Worm (Caenorhabditis elegans) whole organism, early embryonic: ENCODE measurements around the gene oig-5.

ENCODE experiments used
- B0310.2 ChIP-seq: sonication (generic microtip); optimal IDR thresholded peaks from 2 replicates; lab custom pipeline; 2016; ENCODE audit warnings: mild to moderate bottlenecking, missing genetic modification characterization, missing compliant biosample characterization
- F13C5.2 ChIP-seq: sonication (generic microtip); optimal IDR thresholded peaks from 2 replicates; lab custom pipeline; 2017; ENCODE audit warnings: mild to moderate bottlenecking, missing genetic modification characterization, inconsistent platforms, missing compliant biosample characterization
- aly-1 ChIP-seq: sonication (generic microtip); optimal IDR thresholded peaks from 2 replicates; lab custom pipeline; 2016; ENCODE audit warnings: missing genetic modification characterization, missing compliant biosample characterization
- ama-1 ChIP-seq: fragments of 150-350 bp; optimal IDR thresholded peaks from 2 replicates; lab custom pipeline; 2014
- ceh-13 ChIP-seq: fragments of 200-800 bp; sonication (Bioruptor generic); optimal IDR thresholded peaks from 2 replicates; lab custom pipeline; 2018; ENCODE audit warnings: mild to moderate bottlenecking, missing genetic modification characterization, missing compliant biosample characterization
- ceh-36 ChIP-seq: sonication (generic microtip); optimal IDR thresholded peaks from 2 replicates; lab custom pipeline; 2016; ENCODE audit warnings: missing genetic modification characterization, inconsistent platforms, missing compliant biosample characterization
- ets-7 ChIP-seq: sonication (generic microtip); optimal IDR thresholded peaks from 2 replicates; lab custom pipeline; 2016; ENCODE audit warnings: missing genotype, missing genetic modification characterization, missing compliant biosample characterization
- flt-1 ChIP-seq: fragments of 200-800 bp; sonication (Bioruptor generic); IDR thresholded peaks from 2 replicates; pipeline ENCODE4 v1.3.6; 2022; ENCODE audit warnings: missing genetic modification characterization, missing compliant biosample characterization
- hmbx-1 ChIP-seq: sonication (generic microtip); optimal IDR thresholded peaks from 2 replicates; lab custom pipeline; 2016; ENCODE audit warnings: mild to moderate bottlenecking, missing genetic modification characterization, missing compliant biosample characterization
- hmg-4 ChIP-seq: fragments of 200-800 bp; sonication (Bioruptor generic); optimal IDR thresholded peaks from 2 replicates; lab custom pipeline; 2018; ENCODE audit warnings: mild to moderate bottlenecking, missing genetic modification characterization, missing compliant biosample characterization
- hnd-1 ChIP-seq: sonication (generic microtip); optimal IDR thresholded peaks from 2 replicates; lab custom pipeline; 2016; ENCODE audit warnings: missing genetic modification characterization, missing compliant biosample characterization
- pes-1 ChIP-seq: fragments of 200-800 bp; sonication (Bioruptor generic); IDR thresholded peaks from 2 replicates; pipeline ENCODE4 v1.3.6; 2022; ENCODE audit warnings: missing genetic modification reagents, missing genetic modification characterization, missing compliant biosample characterization
- scrt-1 ChIP-seq: fragments of 200-800 bp; sonication (Bioruptor generic); IDR thresholded peaks from 2 replicates; pipeline ENCODE4 v1.3.6; 2022; ENCODE audit warnings: missing genetic modification characterization, missing compliant biosample characterization
- sea-1 ChIP-seq: fragments of 200-800 bp; sonication (Bioruptor generic); conservative IDR thresholded peaks from 2 replicates; pipeline ENCODE4 v1.3.6; 2022; ENCODE audit warnings: missing genetic modification characterization, missing compliant biosample characterization
- tbx-11 ChIP-seq: fragments of 200-800 bp; sonication (Bioruptor generic); IDR thresholded peaks from 2 replicates; pipeline ENCODE4 v1.3.6; 2022; ENCODE audit warnings: missing genetic modification characterization, missing compliant biosample characterization
- tbx-37 ChIP-seq: fragments of 200-800 bp; sonication (Bioruptor generic); conservative IDR thresholded peaks from 2 replicates; pipeline ENCODE4 v1.3.6; 2022; ENCODE audit warnings: missing genetic modification reagents, missing genetic modification characterization, missing compliant biosample characterization
- tra-4 ChIP-seq: sonication (generic microtip); optimal IDR thresholded peaks from 2 replicates; lab custom pipeline; 2017; ENCODE audit warnings: missing genetic modification characterization, missing compliant biosample characterization

Gene oig-5

DNA sequence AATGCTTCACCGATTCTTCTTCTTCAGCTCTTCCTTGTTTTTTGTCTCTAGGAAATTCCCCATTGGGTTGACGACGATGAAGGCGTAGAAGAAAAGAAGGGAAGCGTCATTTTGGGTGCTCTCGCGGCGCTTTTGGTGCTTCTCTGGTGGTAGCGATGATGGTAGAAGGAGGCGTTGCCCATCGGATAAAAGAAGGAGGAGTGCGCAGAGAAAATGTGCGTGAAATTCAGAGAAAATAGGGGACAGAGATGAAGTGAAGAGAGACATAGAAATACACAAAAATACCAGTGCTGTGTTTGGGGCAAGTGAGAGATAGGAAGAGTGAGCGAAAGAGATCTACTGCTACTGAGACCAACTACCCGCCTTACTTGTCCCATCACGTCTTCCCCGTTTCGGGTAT lies at the start of gene oig-5:
Gene oig-5, plus strand, starts transcription at position 301 of the 400 bp plus-strand sequence.
- TF ChIP-seq flt-1 (GFP tag; lab: Robert Waterston, UW) (no peak), tbx-37 (no peak), scrt-1 (GFP tag; lab: Robert Waterston, UW) (no peak), hnd-1 (no peak), pes-1 (no peak), ceh-13 (GFP tag; lab: Kevin White, UChicago) (no peak), ama-1 (no peak), aly-1 (tag; lab: Kevin White, UChicago) (no peak), tra-4 (tag; lab: Kevin White, UChicago) (no peak), hmbx-1 (tag; lab: Kevin White, UChicago) (no peak), B0310.2 (tag; lab: Kevin White, UChicago) (no peak), ets-7 (tag; lab: Kevin White, UChicago) (no peak), F13C5.2 (tag; lab: Kevin White, UChicago) (no peak), sea-1 (GFP tag; lab: Robert Waterston, UW) (no peak)

DNA sequence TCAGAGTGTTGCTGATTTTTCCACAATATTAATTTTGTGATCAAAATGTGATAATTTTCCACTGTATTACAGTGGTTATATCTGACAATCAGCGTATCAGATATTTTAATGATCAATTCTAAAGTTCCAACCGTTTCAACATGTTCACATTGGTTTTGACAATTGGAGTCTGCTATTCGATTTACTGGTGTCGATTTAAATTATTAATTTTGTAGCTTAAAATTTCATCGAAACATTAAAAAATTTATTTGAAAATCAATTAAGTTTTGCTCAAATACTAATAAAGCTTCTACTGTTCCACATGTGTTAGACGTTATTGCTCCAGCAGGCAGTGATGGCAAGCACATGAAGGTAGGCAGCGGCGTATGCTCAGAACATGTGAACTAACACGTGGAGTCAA lies 49.2 kb upstream of the oig-5 start:
- TF ChIP-seq ceh-36 (tag; lab: Kevin White, UChicago) (no peak), aly-1 (tag; lab: Kevin White, UChicago) (no peak), pes-1 (no peak), hnd-1 (no peak), flt-1 (GFP tag; lab: Robert Waterston, UW) (no peak), hmg-4 (no peak), sea-1 (GFP tag; lab: Robert Waterston, UW) (no peak), F13C5.2 (tag; lab: Kevin White, UChicago) (no peak), tbx-37 (no peak), B0310.2 (tag; lab: Kevin White, UChicago) (no peak), hmbx-1 (tag; lab: Kevin White, UChicago) (no peak), ceh-13 (GFP tag; lab: Kevin White, UChicago) (no peak), ets-7 (tag; lab: Kevin White, UChicago) (no peak), tra-4 (tag; lab: Kevin White, UChicago) (no peak), tbx-11 (GFP tag; lab: Robert Waterston, UW) (no peak), scrt-1 (GFP tag; lab: Robert Waterston, UW) (no peak), ama-1 (no peak)

DNA sequence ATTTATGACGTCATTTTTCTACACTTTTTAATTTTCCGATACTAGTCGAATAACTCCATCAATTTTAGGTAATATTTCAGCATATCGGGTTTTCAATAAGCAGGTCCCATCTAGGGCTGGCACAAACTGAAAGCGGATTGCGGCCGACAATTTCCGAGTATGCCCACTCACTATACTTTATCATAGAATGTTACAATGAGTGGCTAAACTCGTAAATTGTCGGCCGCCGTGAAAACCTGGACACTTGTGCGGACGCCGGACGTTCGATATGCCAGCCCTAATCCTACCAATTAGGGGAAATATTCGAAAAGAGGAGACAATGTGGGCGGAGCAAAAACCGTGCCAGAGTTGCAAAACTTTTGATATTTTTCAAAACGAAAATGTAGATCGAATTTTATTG lies 47.3 kb upstream of the oig-5 start:
- no peak for TF ChIP-seq ceh-13 (GFP tag; lab: Kevin White, UChicago)
- no peak for TF ChIP-seq pes-1
- no peak for TF ChIP-seq flt-1 (GFP tag; lab: Robert Waterston, UW)
- no peak for TF ChIP-seq tbx-37
- TF ChIP-seq aly-1 (tag; lab: Kevin White, UChicago) = no peak
- no peak for TF ChIP-seq hmbx-1 (tag; lab: Kevin White, UChicago)
- no peak for TF ChIP-seq ama-1
- TF ChIP-seq scrt-1 (GFP tag; lab: Robert Waterston, UW) = no peak
- no peak for TF ChIP-seq ceh-36 (tag; lab: Kevin White, UChicago)
- no peak for TF ChIP-seq ets-7 (tag; lab: Kevin White, UChicago)
- TF ChIP-seq hnd-1 = no peak
- no peak for TF ChIP-seq B0310.2 (tag; lab: Kevin White, UChicago)
- no peak for TF ChIP-seq F13C5.2 (tag; lab: Kevin White, UChicago)
- TF ChIP-seq tbx-11 (GFP tag; lab: Robert Waterston, UW) = no peak
- no peak for TF ChIP-seq hmg-4
- TF ChIP-seq sea-1 (GFP tag; lab: Robert Waterston, UW) = no peak
- TF ChIP-seq tra-4 (tag; lab: Kevin White, UChicago) = no peak

DNA sequence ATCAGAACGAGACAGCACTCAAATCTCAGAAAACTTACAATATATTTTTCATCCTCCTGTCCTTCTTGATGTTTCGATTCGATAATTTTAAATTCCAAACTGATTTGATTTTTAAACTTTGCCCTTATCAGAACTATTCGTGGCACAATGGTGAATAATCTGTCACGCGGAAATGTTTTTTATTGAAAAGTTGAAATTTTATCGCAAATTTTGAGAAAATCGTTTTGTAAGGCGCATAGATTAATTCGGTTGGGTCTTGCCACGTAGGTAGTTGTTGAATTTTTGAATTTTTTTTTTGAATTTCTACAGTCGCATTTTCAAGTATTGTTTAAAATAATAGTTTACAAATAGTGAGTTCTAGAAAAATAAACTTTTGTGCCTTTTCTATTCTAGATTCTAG lies 46.2 kb upstream of the oig-5 start, which contains the start of gene ptp-5.2:
Gene ptp-5.2, minus strand, starts transcription at position 101 of the 400 bp plus-strand sequence.
- TF ChIP-seq scrt-1 (GFP tag; lab: Robert Waterston, UW) (no peak), ama-1 (no peak), aly-1 (tag; lab: Kevin White, UChicago) (no peak), ceh-36 (tag; lab: Kevin White, UChicago) (no peak), hnd-1 (no peak), ceh-13 (GFP tag; lab: Kevin White, UChicago) (no peak), hmg-4 (no peak), pes-1 (no peak), tbx-11 (GFP tag; lab: Robert Waterston, UW) (no peak), sea-1 (GFP tag; lab: Robert Waterston, UW) (no peak)

DNA sequence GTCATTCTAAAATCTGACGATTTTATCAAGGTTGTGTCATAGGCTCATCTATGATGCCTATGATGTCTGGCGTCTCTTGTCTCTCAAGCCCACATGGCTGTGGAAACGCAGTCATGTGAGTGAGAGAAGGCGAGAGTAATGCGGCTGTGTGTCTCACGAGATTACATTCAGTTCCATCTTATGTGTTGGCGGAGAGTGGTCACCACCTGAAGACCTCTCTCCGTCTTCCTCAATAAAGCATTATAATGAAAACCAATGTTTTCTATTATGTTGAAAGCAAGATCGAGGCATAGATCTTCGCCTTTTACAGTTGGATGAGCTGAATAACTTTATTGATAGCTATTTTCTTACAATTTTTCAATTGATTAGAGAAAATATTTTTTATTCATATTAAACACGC lies 43.7 kb upstream of the oig-5 start:
- peak; percentile 7 for TF ChIP-seq F13C5.2 (tag; lab: Kevin White, UChicago)

DNA sequence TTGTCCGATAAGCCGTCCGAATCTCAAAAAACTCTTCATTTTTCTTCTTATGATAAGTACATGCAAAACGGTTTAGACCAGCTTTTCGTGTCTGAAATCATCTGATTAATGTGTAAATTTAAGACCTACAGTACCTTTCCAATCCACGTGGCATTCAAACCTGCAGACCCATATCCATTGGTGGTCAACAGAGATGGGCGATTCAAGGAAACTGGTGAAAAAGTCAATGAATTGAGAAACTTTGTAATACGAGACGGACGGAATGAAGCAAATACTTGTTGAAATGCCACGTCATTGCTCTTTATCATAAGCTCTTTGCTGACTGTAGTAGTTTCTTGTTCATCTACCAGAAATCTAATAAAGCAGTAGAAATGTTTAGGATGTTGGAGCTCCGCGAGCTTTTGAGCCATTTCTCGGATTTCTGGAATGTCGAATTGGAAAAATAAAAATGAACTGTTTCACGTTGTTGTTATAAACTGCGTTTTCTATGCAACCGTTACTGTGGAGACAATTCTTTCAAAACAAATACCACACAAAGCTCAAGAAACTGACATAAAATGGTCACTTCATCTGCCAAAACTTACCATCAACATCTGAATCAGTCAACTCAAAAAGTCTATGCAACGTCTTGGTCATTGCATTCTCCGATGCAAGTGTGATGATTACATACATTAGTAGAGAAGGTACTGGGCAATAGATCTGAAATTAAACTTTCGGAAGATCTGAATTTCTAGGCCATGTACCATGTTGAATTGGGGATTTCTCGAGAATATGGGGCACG lies 42.9 kb upstream of the oig-5 start:
- TF ChIP-seq flt-1 (GFP tag; lab: Robert Waterston, UW) = no peak
- no peak for TF ChIP-seq aly-1 (tag; lab: Kevin White, UChicago)
- no peak for TF ChIP-seq ceh-36 (tag; lab: Kevin White, UChicago)
- no peak for TF ChIP-seq F13C5.2 (tag; lab: Kevin White, UChicago)
- TF ChIP-seq sea-1 (GFP tag; lab: Robert Waterston, UW) = no peak
- no peak for TF ChIP-seq ets-7 (tag; lab: Kevin White, UChicago)
- no peak for TF ChIP-seq tra-4 (tag; lab: Kevin White, UChicago)
- TF ChIP-seq tbx-37 = no peak
- no peak for TF ChIP-seq pes-1
- no peak for TF ChIP-seq hnd-1
- no peak for TF ChIP-seq ama-1
- TF ChIP-seq scrt-1 (GFP tag; lab: Robert Waterston, UW) = no peak

DNA sequence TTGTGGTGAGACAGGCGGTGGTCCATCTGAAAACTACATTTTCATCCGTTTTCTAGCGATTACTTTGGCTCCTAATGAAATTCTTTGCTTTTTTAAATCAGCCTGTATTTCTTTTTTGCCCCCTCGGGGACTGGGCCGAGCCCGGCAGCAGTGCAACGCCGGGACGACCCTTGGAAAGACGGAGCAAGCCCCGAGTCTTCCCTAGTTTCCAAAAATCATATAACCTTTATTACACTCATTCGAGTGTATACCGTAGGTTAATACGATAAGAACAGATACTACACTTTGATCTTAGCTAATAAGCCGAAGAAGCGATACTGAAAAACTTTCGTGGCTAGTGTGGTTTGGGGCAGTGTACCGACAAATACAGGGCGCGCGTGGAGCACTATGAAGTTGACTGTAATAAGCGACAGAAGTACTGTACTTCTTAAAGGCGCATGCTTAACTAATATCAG lies 42.3 kb upstream of the oig-5 start:
- TF ChIP-seq B0310.2 (tag; lab: Kevin White, UChicago) = no peak
